Fruit fly (Drosophila melanogaster): ENCODE measurements around the gene Abca3.

Abca3 gene

DNA sequence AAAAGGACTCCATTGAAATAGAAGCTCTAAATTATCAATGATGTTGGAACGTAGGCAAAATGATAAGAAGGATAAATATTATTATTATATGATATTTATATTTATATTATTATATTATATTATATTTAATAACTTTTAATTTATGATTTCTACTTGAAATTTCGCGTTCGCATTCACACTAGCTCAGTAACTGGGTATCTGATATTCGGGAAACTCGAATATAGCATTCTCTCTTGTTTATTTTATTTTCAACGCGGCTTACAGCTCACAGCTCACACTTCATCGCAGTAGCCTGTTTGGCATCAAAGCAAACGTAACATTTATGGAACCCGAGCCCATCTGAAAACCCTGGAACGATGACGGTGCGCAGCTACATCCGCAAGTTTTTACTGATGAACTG is 21.5 kb downstream of the Abca3 start, which contains the start of gene CG1494:
CG1494 (plus strand) TSS at position 301 of the 400 bp plus-strand sequence.
- TF ChIP-seq CG9139 (GFP tag; optimal IDR thresholded peaks at IDR 0.05): no peak
- no peak for TF ChIP-seq CG31627 (GFP tag; optimal IDR thresholded peaks at IDR 0.05)
- TF ChIP-seq net (GFP tag; optimal IDR thresholded peaks at IDR 0.05): no peak
- no peak for TF ChIP-seq Hr39 (GFP tag; optimal IDR thresholded peaks at IDR 0.05)
- TF ChIP-seq vri (GFP tag; optimal IDR thresholded peaks at IDR 0.05): no peak
- no peak for TF ChIP-seq CG1621 (tag; optimal IDR thresholded peaks at IDR 0.05)

DNA sequence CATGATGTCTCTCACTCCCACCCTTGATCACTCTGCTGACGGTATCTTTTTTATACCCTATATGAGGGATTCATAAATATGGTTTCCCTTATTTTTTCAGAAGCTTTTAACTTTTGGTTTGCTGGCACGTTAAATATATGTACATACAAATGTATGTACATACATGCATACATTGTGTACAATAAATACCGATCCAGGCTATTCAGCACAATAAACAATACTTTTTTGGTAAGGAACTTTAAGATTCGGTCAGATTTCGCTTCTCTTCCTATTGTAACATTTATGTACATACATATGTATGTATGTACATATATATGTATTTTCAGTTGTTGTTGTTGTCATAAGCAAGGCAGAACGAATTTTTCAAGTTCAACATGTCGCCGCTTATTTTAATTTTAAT is 24.4 kb downstream of the Abca3 start:
- no peak for TF ChIP-seq cyc (GFP tag; optimal IDR thresholded peaks at IDR 0.05)
- no peak for TF ChIP-seq ss (GFP tag; optimal IDR thresholded peaks at IDR 0.05)
- TF ChIP-seq CG4318 (GFP tag; optimal IDR thresholded peaks at IDR 0.05): no peak
- TF ChIP-seq salr (GFP tag; optimal IDR thresholded peaks at IDR 0.05): no peak
- TF ChIP-seq CG11902 (GFP tag; optimal IDR thresholded peaks at IDR 0.05): no peak
- no peak for TF ChIP-seq Eip78C (GFP tag)
- TF ChIP-seq CG8632 (GFP tag; optimal IDR thresholded peaks at IDR 0.05): no peak
- TF ChIP-seq fd59A (GFP tag; optimal IDR thresholded peaks at IDR 0.05): no peak
- no peak for TF ChIP-seq CG3919 (GFP tag; optimal IDR thresholded peaks at IDR 0.05)
- no peak for TF ChIP-seq Sox14 (GFP tag; optimal IDR thresholded peaks at IDR 0.05)
- TF ChIP-seq Met (GFP tag; optimal IDR thresholded peaks at IDR 0.05): no peak
- TF ChIP-seq fd85E (GFP tag; optimal IDR thresholded peaks at IDR 0.05): no peak
- TF ChIP-seq CG11294 (GFP tag; IDR thresholded peaks at IDR 0.05): no peak

DNA sequence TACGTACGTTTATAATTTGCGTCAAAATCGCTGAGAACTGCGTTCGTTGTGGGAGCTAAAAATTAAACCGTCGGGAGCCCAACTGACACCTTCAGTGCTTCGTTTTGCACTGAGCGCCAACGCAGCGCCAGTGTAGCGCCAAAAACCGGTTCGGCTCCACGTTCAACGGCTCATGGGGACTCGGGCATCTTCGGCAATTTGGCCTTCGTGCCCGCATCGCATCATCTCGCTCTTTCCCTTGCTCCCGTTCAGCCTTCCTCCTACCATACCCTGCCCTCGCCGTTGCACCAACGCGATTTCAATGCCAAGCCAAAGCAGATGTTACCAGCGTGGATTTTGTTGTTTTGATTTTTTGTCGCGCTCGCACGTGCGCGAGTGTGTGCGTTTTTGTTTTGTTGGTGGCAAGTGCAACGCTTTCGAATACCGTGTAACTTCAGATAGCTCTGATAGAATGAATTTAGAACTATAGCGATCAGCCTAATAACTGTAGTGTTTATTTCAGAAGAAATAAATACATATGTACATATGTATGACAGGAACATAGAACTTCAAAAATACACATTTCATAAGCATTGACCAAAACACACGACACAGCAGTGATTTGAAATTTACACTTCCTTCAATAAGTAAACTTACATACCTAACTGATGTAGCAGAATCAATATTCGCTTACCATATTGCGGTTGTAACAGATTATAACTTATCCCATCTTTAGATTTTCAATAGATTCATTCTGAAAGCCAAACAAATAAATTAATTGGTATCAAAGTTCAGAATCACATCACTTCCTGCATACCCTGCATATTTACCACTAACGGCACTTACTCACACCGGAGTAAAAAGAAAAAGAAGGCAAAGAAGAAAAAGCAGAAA is 25.2 kb downstream of the Abca3 start, which contains the start of gene Mnr:
Mnr (minus strand) TSS at position 133 of the 873 bp plus-strand sequence.
- peak; percentile 57 for TF ChIP-seq Met (GFP tag; optimal IDR thresholded peaks at IDR 0.05)
- TF ChIP-seq CG3032 (tag; optimal IDR thresholded peaks at IDR 0.05): peak; percentile 13
- TF ChIP-seq CG7368 (GFP tag; optimal IDR thresholded peaks at IDR 0.05): no peak
- peak; percentile 43 for TF ChIP-seq OdsH (GFP tag; optimal IDR thresholded peaks at IDR 0.05)
- TF ChIP-seq CG6276 (GFP tag; optimal IDR thresholded peaks at IDR 0.05): no peak
- peak; percentile 52 for TF ChIP-seq Sox102F (GFP tag; optimal IDR thresholded peaks at IDR 0.05)
- TF ChIP-seq achi (GFP tag; optimal IDR thresholded peaks at IDR 0.05): peak; percentile 18
- TF ChIP-seq CG11762 (GFP tag; optimal IDR thresholded peaks at IDR 0.05; ENCODE audit: insufficient read depth): peak; percentile 9
- peak; percentile 19 for TF ChIP-seq CG6808 (GFP tag; optimal IDR thresholded peaks at IDR 0.05)
- peak; percentile 21 for TF ChIP-seq acj6 (GFP tag; optimal IDR thresholded peaks at IDR 0.05)
- TF ChIP-seq CG10631 (GFP tag; optimal IDR thresholded peaks at IDR 0.05): peak; percentile 17
- peak; percentile 16 for TF ChIP-seq CG10669 (GFP tag; optimal IDR thresholded peaks at IDR 0.05)
- TF ChIP-seq CG32006 (GFP tag; optimal IDR thresholded peaks at IDR 0.05): peak; percentile 71
- TF ChIP-seq CG1621 (tag; optimal IDR thresholded peaks at IDR 0.05): peak; percentile 17
- TF ChIP-seq CG3919 (GFP tag; optimal IDR thresholded peaks at IDR 0.05): peak; percentile 15
- TF ChIP-seq Eip75B (GFP tag; optimal IDR thresholded peaks at IDR 0.05): peak; percentile 15
- peak; percentile 41 for TF ChIP-seq Smox (GFP tag; optimal IDR thresholded peaks at IDR 0.05)
- no peak for TF ChIP-seq Gug (GFP tag; IDR thresholded peaks at IDR 0.05)
- TF ChIP-seq CG9139 (GFP tag; optimal IDR thresholded peaks at IDR 0.05): no peak
- peak; percentile 2 for TF ChIP-seq Sox14 (GFP tag; optimal IDR thresholded peaks at IDR 0.05)
- peak; percentile 46 for TF ChIP-seq esn (GFP tag; optimal IDR thresholded peaks at IDR 0.05)
- no peak for TF ChIP-seq Ets96B (tag; optimal IDR thresholded peaks at IDR 0.05)
- TF ChIP-seq CG6163 (GFP tag; IDR thresholded peaks at IDR 0.05): peak; percentile 47; the same call in 1 of the 3 replicates
- peak; percentile 56 for TF ChIP-seq vri (GFP tag; optimal IDR thresholded peaks at IDR 0.05)
- TF ChIP-seq salr (GFP tag; optimal IDR thresholded peaks at IDR 0.05): peak in 1 of 2 experiments; percentile 58
- peak; percentile 1 for TF ChIP-seq Sox15 (GFP tag; optimal IDR thresholded peaks at IDR 0.05)
- TF ChIP-seq Eip93F (GFP tag; optimal IDR thresholded peaks at IDR 0.05): no peak
- peak; percentile 30 for TF ChIP-seq CG4318 (GFP tag; optimal IDR thresholded peaks at IDR 0.05)
- peak; percentile 12 for TF ChIP-seq fd59A (GFP tag; optimal IDR thresholded peaks at IDR 0.05)
- TF ChIP-seq CG16779 (tag; optimal IDR thresholded peaks at IDR 0.05): no peak
- peak; percentile 51 for TF ChIP-seq Ets21C (GFP tag; optimal IDR thresholded peaks at IDR 0.05)
- TF ChIP-seq ss (GFP tag; optimal IDR thresholded peaks at IDR 0.05): peak in 1 of 2 experiments; percentile 32
- TF ChIP-seq topi (GFP tag; optimal IDR thresholded peaks at IDR 0.05): peak; percentile 54
- TF ChIP-seq dsx (GFP tag; optimal IDR thresholded peaks at IDR 0.05; ENCODE audit: poor library complexity, severe bottlenecking): peak; percentile 29
- TF ChIP-seq lz (GFP tag; optimal IDR thresholded peaks at IDR 0.05): peak; percentile 46
- no peak for TF ChIP-seq CG6792 (GFP tag; optimal IDR thresholded peaks at IDR 0.05)

Measured in whole organism, prepupa.